Fruit fly (Drosophila melanogaster): ENCODE measurements around the gene Rab11.

dm6 chr3R:21109712-21110111, 1.5 kb upstream of the Rab11 start:
- TF ChIP-seq gl (tag; optimal IDR thresholded peaks at IDR 0.05) (no peak), Ets98B (GFP tag; IDR thresholded peaks at IDR 0.05) (no peak), Pif1A (GFP tag; optimal IDR thresholded peaks at IDR 0.05) (no peak), CG15710 (tag; optimal IDR thresholded peaks at IDR 0.05) (no peak), D1 (tag; optimal IDR thresholded peaks at IDR 0.05) (no peak), Pif1B (GFP tag; optimal IDR thresholded peaks at IDR 0.05) (no peak), CG8301 (tag; optimal IDR thresholded peaks at IDR 0.05) (no peak), CG9948 (tag; optimal IDR thresholded peaks at IDR 0.05) (no peak), CG34367 (tag; optimal IDR thresholded peaks at IDR 0.05) (no peak), CG10348 (GFP tag; IDR thresholded peaks at IDR 0.05) (no peak), EcR (GFP tag; optimal IDR thresholded peaks at IDR 0.05) (no peak), rn (GFP tag; IDR thresholded peaks at IDR 0.05) (no peak), Snoo (tag; optimal IDR thresholded peaks at IDR 0.05) (no peak), CG8159 (tag; optimal IDR thresholded peaks at IDR 0.05) (no peak)

Measured in whole organism, pupa.